Worm (Caenorhabditis elegans) whole organism, L4 larva: Measurements from ENCODE around the gene ceh-92.

Experiments used
- F37D6.2 ChIP-seq: sonication (generic microtip); optimal IDR thresholded peaks from 2 replicates; lab custom pipeline; 2016; ENCODE audit warnings: mild to moderate bottlenecking, missing genetic modification characterization, missing compliant biosample characterization
- T20F7.1 ChIP-seq: fragments of 200-800 bp; sonication (Bioruptor generic); optimal IDR thresholded peaks from 2 replicates; lab custom pipeline; 2018; ENCODE audit warnings: mild to moderate bottlenecking, missing genetic modification characterization, missing compliant biosample characterization
- Y48G9A.11 ChIP-seq: fragments of 200-800 bp; sonication (Bioruptor generic); IDR thresholded peaks from 2 replicates; pipeline ENCODE4 v1.3.6; 2022; ENCODE audit warnings: missing genetic modification reagents, missing genetic modification characterization, missing compliant biosample characterization
- aha-1 ChIP-seq: fragments of 150-350 bp; peaks from one replicate; lab custom pipeline; 2014; ENCODE audit warnings: missing biosample characterization, missing genetic modification characterization
- arid-1 ChIP-seq: fragments of 200-800 bp; sonication (Bioruptor generic); conservative IDR thresholded peaks from 2 replicates; pipeline ENCODE4 v1.3.6; 2022; ENCODE audit warnings: missing genetic modification reagents, missing genetic modification characterization, missing compliant biosample characterization
- ceh-28 ChIP-seq: fragments of 150-350 bp; optimal IDR thresholded peaks from 2 replicates; lab custom pipeline; 2014; ENCODE audit warnings: missing biosample characterization, missing genetic modification reagents, missing genetic modification characterization
- ceh-44 ChIP-seq: fragments of 200-800 bp; sonication (Bioruptor generic); IDR thresholded peaks from 2 replicates; pipeline ENCODE4 v1.3.6; 2022; ENCODE audit warnings: missing genetic modification reagents, missing genetic modification characterization, missing compliant biosample characterization
- dmd-8 ChIP-seq: fragments of 200-800 bp; sonication (Bioruptor generic); IDR thresholded peaks from 2 replicates; pipeline ENCODE4 v1.3.6; 2022; ENCODE audit warnings: missing genetic modification characterization, missing compliant biosample characterization
- dpl-1 ChIP-seq: fragments of 150-350 bp; optimal IDR thresholded peaks from 2 replicates; lab custom pipeline; 2014; ENCODE audit warnings: missing biosample characterization, missing genetic modification reagents, missing genetic modification characterization
- dve-1 ChIP-seq: sonication (generic microtip); optimal IDR thresholded peaks from 2 replicates; lab custom pipeline; 2017; ENCODE audit warnings: antibody characterized with exemption, mild to moderate bottlenecking, missing genetic modification characterization, missing compliant biosample characterization; ENCODE audit not compliant: insufficient read depth
- egl-27 ChIP-seq: sonication (generic microtip); optimal IDR thresholded peaks from 3 replicates; lab custom pipeline; 2017; ENCODE audit warnings: missing biosample characterization, missing genetic modification reagents, missing genetic modification characterization
- fkh-10 ChIP-seq: fragments of 150-350 bp; optimal IDR thresholded peaks from 2 replicates; lab custom pipeline; 2014; ENCODE audit warnings: missing biosample characterization, missing genetic modification reagents, missing genetic modification characterization
- hif-1 ChIP-seq, 2 experiments: sonication (generic microtip); optimal IDR thresholded peaks; 2 replicates each; lab custom pipeline; 2016 to 2017; ENCODE audit warnings: missing compliant biosample characterization in 2 of 2, missing genetic modification characterization in 2 of 2, missing genetic modification reagents in 2 of 2, missing genotype in 2 of 2, mild to moderate bottlenecking in 1 of 2
- hmg-1.1 ChIP-seq: fragments of 200-800 bp; sonication (Bioruptor generic); IDR thresholded peaks from 2 replicates; pipeline ENCODE4 v1.3.6; 2022; ENCODE audit warnings: missing genetic modification reagents, missing genetic modification characterization, missing compliant biosample characterization
- lin-1 ChIP-seq: fragments of 200-800 bp; sonication (Bioruptor generic); IDR thresholded peaks from 2 replicates; pipeline ENCODE4 v1.3.6; 2022; ENCODE audit warnings: missing genetic modification reagents, missing genetic modification characterization, missing compliant biosample characterization
- lin-29 ChIP-seq: fragments of 200-800 bp; sonication (Bioruptor generic); IDR thresholded peaks from 2 replicates; pipeline ENCODE4 v1.3.6; 2022; ENCODE audit warnings: missing genetic modification reagents, missing genetic modification characterization, missing compliant biosample characterization
- lin-39 ChIP-seq: fragments of 150-350 bp; optimal IDR thresholded peaks from 2 replicates; lab custom pipeline; 2014; ENCODE audit warnings: missing biosample characterization, missing genetic modification reagents, missing genetic modification characterization
- mdt-29 ChIP-seq: fragments of 200-800 bp; sonication (Bioruptor generic); IDR thresholded peaks from 2 replicates; pipeline ENCODE4 v1.3.6; 2022; ENCODE audit warnings: missing genetic modification reagents, missing genetic modification characterization, missing compliant biosample characterization
- mep-1 ChIP-seq: fragments of 150-350 bp; sonication (generic microtip); optimal IDR thresholded peaks from 3 replicates; lab custom pipeline; 2014; ENCODE audit warnings: missing biosample characterization, missing genetic modification characterization
- nhr-10 ChIP-seq: fragments of 150-350 bp; optimal IDR thresholded peaks from 2 replicates; lab custom pipeline; 2014; ENCODE audit warnings: missing biosample characterization, missing genetic modification characterization
- nhr-102 ChIP-seq: sonication (generic microtip); optimal IDR thresholded peaks from 2 replicates; lab custom pipeline; 2016; ENCODE audit warnings: mild to moderate bottlenecking, missing genetic modification characterization, moderate library complexity, missing compliant biosample characterization
- nhr-11 ChIP-seq: fragments of 150-350 bp; optimal IDR thresholded peaks from 2 replicates; lab custom pipeline; 2014; ENCODE audit warnings: missing biosample characterization, missing genetic modification characterization
- nhr-237 ChIP-seq: sonication (generic microtip); optimal IDR thresholded peaks from 2 replicates; lab custom pipeline; 2017; ENCODE audit warnings: missing biosample characterization, missing genetic modification characterization
- nhr-25 ChIP-seq: sonication (generic microtip); optimal IDR thresholded peaks from 2 replicates; lab custom pipeline; 2017; ENCODE audit warnings: missing genetic modification characterization, mild to moderate bottlenecking, missing compliant biosample characterization, antibody characterized with exemption, moderate library complexity, borderline replicate concordance; ENCODE audit not compliant: insufficient read depth
- nhr-41 ChIP-seq: fragments of 200-800 bp; sonication (Bioruptor generic); IDR thresholded peaks from 2 replicates; pipeline ENCODE4 v1.3.6; 2022; ENCODE audit warnings: missing genetic modification reagents, missing genetic modification characterization, missing compliant biosample characterization
- nhr-48 ChIP-seq: sonication (generic microtip); optimal IDR thresholded peaks from 2 replicates; lab custom pipeline; 2016; ENCODE audit warnings: mild to moderate bottlenecking, missing genetic modification characterization, missing compliant biosample characterization
- php-3 ChIP-seq: fragments of 200-800 bp; sonication (Bioruptor generic); IDR thresholded peaks from 2 replicates; pipeline ENCODE4 v1.3.6; 2022; ENCODE audit warnings: missing genetic modification reagents, missing genetic modification characterization, missing compliant biosample characterization
- set-16 ChIP-seq: fragments of 200-800 bp; sonication (Bioruptor generic); IDR thresholded peaks from 2 replicates; pipeline ENCODE4 v1.3.6; 2022; ENCODE audit warnings: missing genetic modification reagents, missing genetic modification characterization, missing compliant biosample characterization
- unc-130 ChIP-seq: sonication (generic microtip); optimal IDR thresholded peaks from 2 replicates; lab custom pipeline; 2016; ENCODE audit warnings: missing genetic modification reagents, missing genetic modification characterization, missing compliant biosample characterization
- zfp-2 ChIP-seq: sonication (generic microtip); optimal IDR thresholded peaks from 2 replicates; lab custom pipeline; 2016; ENCODE audit warnings: mild to moderate bottlenecking, missing genetic modification characterization, missing compliant biosample characterization

Gene ceh-92

DNA sequence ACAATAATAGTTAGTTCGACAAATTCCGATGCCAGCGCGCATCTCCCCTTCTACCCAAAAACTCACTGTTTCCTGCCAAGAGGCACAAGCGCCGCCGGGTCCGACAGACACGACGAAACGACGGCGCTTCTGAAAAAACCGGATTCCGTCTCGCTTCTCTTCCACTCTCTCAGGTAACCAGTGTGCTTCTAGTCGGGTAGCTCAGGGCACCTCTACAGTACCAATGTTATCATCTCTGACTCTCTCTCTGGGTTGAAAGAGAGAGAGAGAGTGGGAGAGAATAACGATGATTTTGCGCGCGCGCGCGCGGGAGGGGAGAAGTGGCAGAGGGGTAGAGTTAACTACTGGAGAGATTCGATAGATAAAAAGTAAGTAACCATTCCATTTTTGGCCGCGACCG, 24.5 kb upstream of the ceh-92 start (continued):
- TF ChIP-seq nhr-25, result peak; percentile 35
- no peak for TF ChIP-seq nhr-237
- TF ChIP-seq, all 104 proteins: peak for 4

ce11 chrIII:11558251-11558650, 23.1 kb upstream of the ceh-92 start:
- peak; percentile 49 for TF ChIP-seq nhr-25
- TF ChIP-seq hmg-1.1 (GFP tag; lab: Robert Waterston, UW), result no peak
- TF ChIP-seq dpl-1 (GFP tag; lab: Kevin White, UChicago), result no peak
- 0 out of 2 replicates have a peak, but pooled peaks have one; percentile 24 for TF ChIP-seq dmd-8
- TF ChIP-seq set-16 (GFP tag; lab: Robert Waterston, UW), result 0 out of 2 replicates have a peak, but pooled peaks have one; percentile 7
- no peak for TF ChIP-seq mdt-29 (GFP tag; lab: Robert Waterston, UW)
- no peak for TF ChIP-seq nhr-102 (tag; lab: Kevin White, UChicago)
- no peak for TF ChIP-seq Y48G9A.11 (GFP tag; lab: Robert Waterston, UW)

ce11 chrIII:11559677-11560076, 21.7 kb upstream of the ceh-92 start:
- no peak for TF ChIP-seq F37D6.2 (tag; lab: Kevin White, UChicago)
- TF ChIP-seq php-3 (GFP tag; lab: Robert Waterston, UW), result no peak
- TF ChIP-seq arid-1 (GFP tag; lab: Robert Waterston, UW), result no peak
- TF ChIP-seq nhr-25, result peak; percentile 37
- no peak for TF ChIP-seq nhr-10 (tag; lab: Kevin White, UChicago)
- TF ChIP-seq dmd-8, result no peak
- TF ChIP-seq ceh-44, result no peak
- TF ChIP-seq set-16 (GFP tag; lab: Robert Waterston, UW), result peak; percentile 59
- TF ChIP-seq lin-29, result no peak
- no peak for TF ChIP-seq nhr-11 (tag; lab: Kevin White, UChicago)
- TF ChIP-seq zfp-2 (tag; lab: Kevin White, UChicago), result no peak
- TF ChIP-seq, all 104 proteins: peak for 2

DNA sequence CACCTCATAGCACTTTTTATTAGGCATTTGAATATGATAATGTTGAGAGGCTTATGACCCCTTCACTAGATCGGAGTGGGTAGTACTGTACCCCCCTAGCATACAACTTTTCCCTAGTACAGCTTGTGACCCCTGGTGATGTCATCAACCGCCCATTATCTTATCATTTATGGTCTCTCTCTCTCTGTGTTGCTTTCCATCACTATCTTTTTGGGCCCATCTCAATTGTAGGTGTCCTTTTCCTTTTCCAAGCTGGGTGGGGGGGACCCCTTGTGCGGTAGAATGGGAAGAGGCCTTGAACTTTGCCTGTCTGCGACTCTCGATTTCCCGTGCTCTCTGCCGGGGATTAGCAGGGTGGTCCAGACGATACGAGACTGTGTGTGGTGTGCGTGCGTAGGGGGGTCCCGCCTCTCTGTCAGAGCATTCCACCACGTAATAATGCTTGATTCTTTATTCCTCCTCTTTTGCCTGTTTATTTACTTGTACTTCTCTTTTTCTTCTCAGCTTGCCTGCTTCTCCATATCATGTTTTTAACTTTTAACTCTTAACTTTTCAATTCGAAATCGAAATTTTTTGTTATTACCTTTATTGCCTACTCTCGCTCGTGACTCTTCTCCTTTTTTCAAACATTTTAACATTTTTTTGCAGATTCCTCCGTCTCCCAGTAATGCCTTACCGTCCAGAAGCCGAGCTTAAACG, 20.7 kb upstream of the ceh-92 start, which contains the start of gene ztf-29:
TSS of gene ztf-29 (plus strand) at position 649 of the 699 bp plus-strand sequence.
- TF ChIP-seq hmg-1.1 (GFP tag; lab: Robert Waterston, UW) (0 out of 2 replicates have a peak, but pooled peaks have one; percentile 18), unc-130 (GFP tag; lab: Kevin White, UChicago) (no peak), aha-1 (tag; lab: Kevin White, UChicago) (peak; percentile 19)

DNA sequence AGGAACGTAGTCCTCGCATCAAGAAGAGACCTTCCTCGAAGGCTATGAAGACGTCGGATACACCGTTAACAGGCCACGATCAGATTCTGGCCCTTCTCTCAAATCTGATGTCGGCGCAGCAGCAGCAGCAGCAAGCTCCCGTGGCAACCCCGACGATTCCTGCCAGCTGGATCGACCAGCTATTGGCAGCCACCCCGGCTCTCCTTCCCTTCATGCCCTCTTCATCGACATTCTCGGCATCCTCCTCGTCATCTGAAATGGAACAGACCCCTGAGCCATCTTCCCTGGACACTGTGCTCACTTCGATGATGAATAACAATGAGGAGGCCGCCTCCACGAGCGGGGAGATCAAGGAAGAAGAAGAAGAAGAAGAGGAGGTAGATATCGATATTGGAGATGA, 19.8 kb upstream of the ceh-92 start:
- no peak for TF ChIP-seq ceh-28
- TF ChIP-seq mep-1 (tag; lab: Kevin White, UChicago), result no peak
- TF ChIP-seq T20F7.1 (GFP tag; lab: Kevin White, UChicago), result no peak
- peak; percentile 86 for TF ChIP-seq set-16 (GFP tag; lab: Robert Waterston, UW)
- TF ChIP-seq lin-39 (tag; lab: Kevin White, UChicago), result no peak

DNA sequence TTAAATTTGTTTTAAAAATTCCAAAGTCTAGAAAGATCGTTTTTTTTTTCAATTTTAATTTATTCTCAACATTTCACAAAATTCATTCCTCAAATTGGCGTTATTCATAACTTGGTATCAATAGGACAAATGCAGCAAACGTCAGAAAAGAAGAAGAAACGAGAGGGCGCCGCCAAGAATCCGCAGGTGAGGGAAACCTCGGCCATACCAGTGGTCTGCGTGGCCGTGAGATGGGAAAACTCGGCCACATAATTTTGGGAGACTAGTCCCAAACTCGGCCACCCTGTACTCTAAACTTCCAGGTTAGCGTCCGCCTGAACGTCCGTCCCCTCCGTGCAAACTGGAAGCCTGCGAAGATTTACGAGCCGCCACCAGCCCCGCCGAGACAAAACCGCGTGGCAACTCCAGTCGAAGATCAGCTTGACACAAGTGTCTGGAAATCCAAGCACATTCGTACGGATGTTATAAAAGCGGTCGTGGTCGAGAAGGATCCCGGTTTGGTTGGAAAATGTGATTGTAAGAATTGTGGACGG, 17.9 kb upstream of the ceh-92 start, which contains the start of gene Y66D12A.11:
TSS of gene Y66D12A.11 (plus strand) at position 51 of the 533 bp plus-strand sequence.
- TF ChIP-seq nhr-41 (GFP tag; lab: Robert Waterston, UW), result no peak
- TF ChIP-seq hif-1 (tag; optimal IDR thresholded peaks at IDR 0.05; lab: Kevin White, UChicago), result no peak
- TF ChIP-seq lin-1 (GFP tag; lab: Robert Waterston, UW), result no peak
- TF ChIP-seq lin-39 (tag; lab: Kevin White, UChicago), result no peak
- no peak for TF ChIP-seq egl-27 (tag; lab: Kevin White, UChicago)
- no peak for TF ChIP-seq dve-1 (tag; lab: Kevin White, UChicago)
- 0 out of 2 replicates have a peak, but pooled peaks have one; percentile 6 for TF ChIP-seq dmd-8
- TF ChIP-seq F37D6.2 (tag; lab: Kevin White, UChicago), result no peak
- peak; percentile 57 for TF ChIP-seq set-16 (GFP tag; lab: Robert Waterston, UW)
- no peak for TF ChIP-seq fkh-10 (GFP tag; lab: Kevin White, UChicago)
- no peak for TF ChIP-seq nhr-48 (tag; lab: Kevin White, UChicago)
